Worm (Caenorhabditis elegans) whole organism, L1 larva: ENCODE results near the gene Y41C4A.6.

Source experiments
- C04F5.9 ChIP-seq: sonication (generic microtip); optimal IDR thresholded peaks from 2 replicates; lab custom pipeline; 2016; ENCODE audit warnings: missing genetic modification characterization, missing compliant biosample characterization
- F16B12.6 ChIP-seq: fragments of 150-350 bp; optimal IDR thresholded peaks from 2 replicates; lab custom pipeline; 2014; ENCODE audit warnings: missing biosample characterization, missing genetic modification characterization
- jun-1 ChIP-seq: fragments of 150-350 bp; optimal IDR thresholded peaks from 2 replicates; lab custom pipeline; 2014; ENCODE audit warnings: missing biosample characterization, missing genetic modification reagents, missing genetic modification characterization
- mdl-1 ChIP-seq, 2 experiments: fragments of 150-350 bp; optimal IDR thresholded peaks; 2 replicates each; lab custom pipeline; 2014 to 2017; ENCODE audit warnings: missing biosample characterization in 2 of 2, missing genetic modification characterization in 2 of 2, inconsistent platforms in 1 of 2
- pqm-1 ChIP-seq: sonication (generic microtip); optimal IDR thresholded peaks from 3 replicates; lab custom pipeline; 2017; ENCODE audit warnings: missing biosample characterization, missing genetic modification characterization

ce11 chrIII:11694975-11695374 lies 1.4 kb upstream of the Y41C4A.6 start, which contains the start of gene Y41C4A.22:
- TF ChIP-seq F16B12.6 (tag; lab: Kevin White, UChicago) (no peak), pqm-1 (tag; lab: Kevin White, UChicago) (no peak), mdl-1 (tag; optimal IDR thresholded peaks at IDR 0.05; lab: Kevin White, UChicago) (no peak), C04F5.9 (tag; lab: Kevin White, UChicago) (no peak), jun-1 (tag; lab: Kevin White, UChicago) (no peak)
